Fruit fly (Drosophila melanogaster) ovary, adult (tissue): ENCODE results near the gene CG3223.
"Not testable (repeated sequence)": the region's sequence is repeated elsewhere in the genome, so short reads cannot be mapped to it uniquely, and the experiment has no call there.

ENCODE experiments used
- CG17801 ChIP-seq: fragments of 200-800 bp; optimal IDR thresholded peaks from 2 replicates; lab custom pipeline; 2019; ENCODE audit warnings: missing biosample characterization, mild to moderate bottlenecking, missing genetic modification characterization, moderate library complexity; ENCODE audit not compliant: partially characterized antibody

The CG3223 gene

DNA sequence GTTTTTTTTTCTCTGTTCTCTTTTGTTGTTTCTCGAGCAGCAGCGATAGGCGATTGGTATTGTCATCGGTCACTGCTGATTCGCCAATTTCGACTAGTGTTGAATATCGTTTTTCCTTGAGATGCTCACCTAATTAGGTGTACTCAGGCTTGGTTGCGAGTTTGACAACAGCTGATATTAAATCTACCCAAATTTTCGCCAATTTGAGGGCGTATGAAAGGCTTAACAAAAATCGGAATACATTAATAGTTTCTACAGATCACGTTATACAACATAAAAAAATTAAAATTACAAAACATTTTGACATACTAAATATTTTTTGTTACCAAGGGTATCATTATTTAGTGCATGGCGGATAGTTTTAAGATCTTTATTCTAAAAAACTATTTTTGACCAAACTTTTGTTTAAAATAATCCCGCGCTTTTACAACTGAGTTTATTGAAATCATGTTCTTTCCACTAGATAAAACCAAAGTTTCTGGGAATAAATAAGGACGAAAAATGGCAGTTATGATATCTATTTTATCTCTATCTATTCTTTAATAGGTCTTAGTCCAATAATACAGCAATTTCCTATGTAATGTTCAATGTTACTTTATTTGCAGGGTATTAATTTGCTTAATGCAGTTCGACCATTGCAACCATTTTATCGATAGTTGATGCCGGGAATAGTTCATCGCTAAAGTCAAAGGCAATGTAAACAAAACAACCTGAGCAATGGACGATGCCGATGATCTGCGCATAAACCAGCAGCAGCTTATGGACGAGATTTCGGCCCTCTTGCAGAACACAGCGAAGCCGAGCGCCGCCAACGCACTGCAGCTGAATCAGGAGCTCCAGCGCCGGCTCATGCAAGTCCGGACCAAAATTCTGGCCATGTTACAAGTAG lies 4.2 kb downstream of the CG3223 start, which contains the start of the genes CG10435 and Pbp95:
TSS of gene CG10435 (minus strand) at position 81 of the 889 bp plus-strand sequence.
TSS of gene Pbp95 (plus strand) at position 671 of the 889 bp plus-strand sequence.
- TF ChIP-seq CG17801 (GFP tag; lab: Kevin White, UChicago): peak; percentile 66

DNA sequence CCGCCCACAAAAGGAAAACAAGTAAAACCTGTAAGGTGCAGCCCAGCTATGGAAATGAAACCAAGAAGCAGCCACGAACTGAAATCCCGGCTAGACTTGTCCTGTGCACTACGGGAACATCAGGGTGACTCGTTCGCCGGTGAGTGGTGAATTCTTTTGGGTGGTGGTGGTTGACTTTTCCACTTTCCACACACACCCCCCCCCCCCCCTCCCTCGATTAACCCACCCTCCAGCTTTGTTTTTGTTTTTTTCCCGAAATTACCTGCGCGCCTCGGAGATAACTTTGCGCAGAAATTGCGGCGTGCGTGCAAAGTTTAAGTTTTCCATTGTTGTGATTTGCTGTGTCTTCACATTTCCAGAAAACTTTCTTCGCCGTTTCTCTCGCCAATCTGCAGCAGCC lies 17.3 kb downstream of the CG3223 start:
- TF ChIP-seq CG17801 (GFP tag; lab: Kevin White, UChicago): no peak

DNA sequence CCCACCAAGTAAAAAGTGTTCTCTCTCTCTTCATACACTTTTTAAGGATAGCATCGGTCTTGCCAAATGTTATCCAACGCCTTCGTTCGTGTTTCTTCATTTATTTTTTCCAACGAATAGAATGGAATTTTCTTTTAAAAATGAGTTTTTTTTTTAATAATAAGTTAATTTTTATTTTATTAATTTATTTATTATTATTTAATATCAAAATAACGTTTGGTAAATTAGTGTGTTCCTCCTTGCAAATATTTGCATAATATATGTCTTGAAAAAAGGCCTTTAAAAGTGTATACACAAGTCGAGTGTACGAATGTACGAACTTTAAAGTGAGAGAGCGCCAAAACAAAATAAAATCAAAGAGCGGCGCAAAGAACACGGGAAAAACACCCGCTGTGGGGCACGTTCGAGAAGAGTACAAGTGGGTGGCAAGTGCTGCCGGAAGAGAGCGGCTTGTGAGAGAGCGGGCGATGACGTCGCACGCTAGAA lies 18.0 kb downstream of the CG3223 start:
- TF ChIP-seq CG17801 (GFP tag; lab: Kevin White, UChicago): peak; percentile 16

DNA sequence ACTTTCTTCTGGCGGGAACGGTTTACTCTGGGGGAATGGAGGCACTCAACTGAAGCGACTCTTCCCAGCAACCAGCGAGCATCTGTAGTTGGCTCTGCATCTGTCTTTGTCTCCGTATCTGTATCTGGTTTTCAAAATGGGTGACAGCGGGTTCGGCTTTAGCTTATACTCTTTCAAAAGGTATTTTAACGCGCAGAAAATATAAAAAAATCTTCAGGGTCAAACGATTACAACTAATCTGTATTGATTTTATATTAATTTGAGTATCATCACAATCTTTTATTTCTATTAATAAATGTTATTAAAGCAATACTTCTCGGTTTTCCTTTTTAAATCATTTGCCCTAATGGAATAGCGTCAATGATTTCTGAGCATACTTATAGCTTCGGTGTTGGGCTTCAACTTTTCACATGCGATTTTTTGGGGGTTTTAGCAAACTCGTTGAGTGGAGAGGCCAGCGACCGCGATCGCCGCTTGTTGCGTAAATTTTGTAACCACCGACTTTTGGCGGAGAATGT lies 20.4 kb downstream of the CG3223 start, which contains the start of gene ImpE3:
TSS of gene ImpE3 (minus strand) at position 51 of the 518 bp plus-strand sequence.
- TF ChIP-seq CG17801 (GFP tag; lab: Kevin White, UChicago): no peak

DNA sequence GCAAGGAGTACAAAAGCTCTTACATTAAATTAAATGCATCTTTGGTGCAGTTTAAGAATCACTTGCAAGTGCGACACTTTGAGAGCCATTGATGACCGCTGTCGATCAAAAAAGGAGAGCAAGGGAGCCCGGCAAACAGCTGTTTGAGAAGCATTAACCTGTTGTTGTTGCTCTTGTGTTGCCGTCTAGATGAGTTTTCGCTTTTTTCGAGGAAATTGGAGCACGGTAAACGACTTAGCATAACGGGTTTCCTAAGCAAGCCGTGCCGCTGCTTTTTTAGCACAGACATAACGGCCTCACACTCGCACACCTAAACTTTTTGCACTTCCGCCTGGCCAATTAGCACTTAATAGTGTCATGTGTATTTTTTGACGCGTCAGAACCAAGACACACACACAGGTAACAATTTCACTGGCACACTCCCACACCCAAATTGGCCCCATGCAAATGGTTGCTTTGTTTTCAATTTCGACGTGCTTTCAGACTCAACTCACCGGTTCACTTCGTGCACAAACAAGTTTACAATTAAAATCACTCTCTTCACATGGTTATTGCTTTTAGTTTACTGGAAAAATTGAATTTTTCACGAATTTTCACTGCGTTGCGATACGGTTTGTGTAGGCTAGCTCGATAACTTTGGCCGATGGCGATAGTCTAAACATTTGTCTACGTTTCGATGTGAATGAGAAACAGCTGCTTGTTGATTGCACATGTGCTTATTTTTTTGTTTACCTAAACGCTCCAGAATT lies 21.1 kb downstream of the CG3223 start, which contains the start of the genes CG10903 and CG2747:
TSS of gene CG10903 (plus strand) at position 261 of the 749 bp plus-strand sequence.
TSS of gene CG2747 (minus strand) at position 640 of the 749 bp plus-strand sequence.
- TF ChIP-seq CG17801 (GFP tag; lab: Kevin White, UChicago): peak; percentile 28

dm6 chr3R:8032923-8033478 lies 23.8 kb downstream of the CG3223 start, which contains the start of the genes CG11035 and unc-45:
Gene CG11035 (minus strand): TSS chr3R:8033009.
Gene unc-45 (plus strand): TSS chr3R:8033301.
- TF ChIP-seq CG17801 (GFP tag; lab: Kevin White, UChicago): peak; percentile 32

DNA sequence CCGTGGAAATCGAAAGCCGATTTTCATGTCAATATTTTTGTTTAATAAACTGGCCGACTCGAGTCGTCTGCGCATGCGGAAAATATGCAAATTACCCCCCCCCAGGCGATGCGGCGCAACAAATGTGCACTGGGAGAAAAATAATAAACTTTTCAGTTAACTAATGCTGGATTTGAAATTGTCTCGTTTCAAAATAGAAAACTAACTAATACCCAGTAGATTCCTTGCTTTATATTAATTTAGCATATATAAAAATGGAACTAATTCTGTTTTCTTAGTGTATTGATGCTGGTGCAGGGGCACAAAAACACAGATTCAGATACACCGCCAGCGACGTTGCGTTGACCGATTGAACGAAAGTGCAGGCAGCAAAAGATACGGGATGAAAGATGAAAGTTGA lies 28.7 kb downstream of the CG3223 start:
- no peak for TF ChIP-seq CG17801 (GFP tag; lab: Kevin White, UChicago)

DNA sequence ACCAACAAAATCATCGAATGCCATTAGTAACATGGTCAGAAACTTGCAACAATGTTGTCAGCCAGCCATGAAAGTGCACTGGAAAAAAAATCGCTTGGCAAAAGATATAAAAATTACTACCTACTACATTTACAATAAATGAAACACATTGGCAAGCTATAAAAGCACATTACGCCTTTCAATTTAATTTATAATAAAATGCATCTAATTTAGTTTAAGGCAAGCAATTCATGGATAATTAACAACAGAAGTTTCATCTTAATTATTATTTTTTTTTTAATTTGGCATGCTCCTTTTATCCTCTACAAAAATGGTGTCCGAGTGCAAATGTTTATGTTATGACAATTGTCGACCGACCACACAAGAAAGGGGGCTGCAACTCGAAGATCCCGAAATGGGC lies 29.7 kb downstream of the CG3223 start:
- no peak for TF ChIP-seq CG17801 (GFP tag; lab: Kevin White, UChicago)

- TF ChIP-seq CG17801 (GFP tag; lab: Kevin White, UChicago): no peak
These were observed 31.6 kb downstream of the CG3223 start, which contains the start of gene CG43060 for dm6 chr3R:8040843-8041242. Gene CG43060 (plus strand): TSS chr3R:8041224.

DNA sequence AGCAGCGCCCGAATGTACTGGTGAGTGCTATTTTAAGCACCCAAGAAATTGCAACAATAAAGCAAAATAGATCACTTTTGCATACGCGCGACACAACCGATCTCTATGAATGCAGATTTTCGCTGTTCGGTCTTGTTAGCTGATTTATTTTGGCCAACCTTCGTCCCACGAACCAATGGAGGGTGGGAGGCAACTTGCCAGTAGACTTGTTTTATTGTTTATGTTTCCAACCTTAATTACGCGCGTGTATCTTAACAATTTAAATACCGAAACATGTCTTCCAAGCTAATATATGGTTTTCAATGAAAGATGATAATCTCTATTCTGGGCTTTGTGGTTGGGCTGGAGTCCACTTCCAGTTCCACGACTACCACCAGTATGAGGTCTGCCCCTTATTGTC lies 39.7 kb downstream of the CG3223 start, which contains the start of gene CG43618:
TSS of gene CG43618 (plus strand) at position 301 of the 400 bp plus-strand sequence.
- TF ChIP-seq CG17801 (GFP tag; lab: Kevin White, UChicago): not testable (repeated sequence)

- TF ChIP-seq CG17801 (GFP tag; lab: Kevin White, UChicago): not testable (repeated sequence)
These were observed 40.2 kb downstream of the CG3223 start, which contains the start of gene CG43061 for dm6 chr3R:8049373-8049772. Gene CG43061 (plus strand): TSS chr3R:8049673.

DNA sequence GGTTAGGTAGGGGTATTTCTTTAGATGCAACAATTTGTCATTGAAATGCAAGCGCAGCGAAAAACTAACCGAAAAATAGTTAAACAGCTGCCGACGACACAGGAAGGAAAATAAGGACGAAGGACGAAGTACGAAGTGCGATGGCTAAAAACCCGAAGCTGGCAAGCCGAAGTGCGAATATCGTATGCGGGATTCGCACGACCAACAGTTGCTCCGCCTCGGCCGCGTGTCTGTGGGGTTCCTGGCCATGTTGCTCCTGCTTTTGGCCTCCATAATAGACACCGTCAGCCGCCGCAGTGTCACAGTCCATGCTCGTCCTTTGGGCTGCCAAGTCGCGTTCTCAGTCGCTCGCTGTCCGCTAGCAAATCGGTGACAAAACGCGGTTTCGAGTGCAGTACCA lies 49.8 kb downstream of the CG3223 start, which contains the start of gene mAChR-B:
TSS of gene mAChR-B (plus strand) at position 301 of the 400 bp plus-strand sequence.
- no peak for TF ChIP-seq CG17801 (GFP tag; lab: Kevin White, UChicago)
